Worm (Caenorhabditis elegans) whole organism, L3 larva: ENCODE data around the gene srh-167.

Source experiments
- ceh-28 ChIP-seq: fragments of 150-350 bp; optimal IDR thresholded peaks from 2 replicates; lab custom pipeline; 2014; ENCODE audit warnings: missing biosample characterization, missing genetic modification reagents, missing genetic modification characterization
- fkh-10 ChIP-seq: sonication (generic microtip); optimal IDR thresholded peaks from 2 replicates; lab custom pipeline; 2017; ENCODE audit warnings: missing biosample characterization, missing genetic modification reagents, missing genetic modification characterization
- fkh-2 ChIP-seq: fragments of 150-350 bp; optimal IDR thresholded peaks from 2 replicates; lab custom pipeline; 2014; ENCODE audit warnings: missing biosample characterization, missing genetic modification reagents, missing genetic modification characterization
- jun-1 ChIP-seq: fragments of 150-350 bp; optimal IDR thresholded peaks from 2 replicates; lab custom pipeline; 2014; ENCODE audit warnings: missing biosample characterization, missing genetic modification reagents, missing genetic modification characterization
- nhr-12 ChIP-seq: fragments of 150-350 bp; optimal IDR thresholded peaks from 2 replicates; lab custom pipeline; 2014; ENCODE audit warnings: missing biosample characterization, missing genetic modification characterization
- nhr-28 ChIP-seq: fragments of 150-350 bp; optimal IDR thresholded peaks from 2 replicates; lab custom pipeline; 2014; ENCODE audit warnings: missing biosample characterization, missing genetic modification characterization
- nhr-67 ChIP-seq: fragments of 150-350 bp; optimal IDR thresholded peaks from 2 replicates; lab custom pipeline; 2014; ENCODE audit warnings: missing biosample characterization, missing genetic modification characterization
- nhr-76 ChIP-seq: fragments of 150-350 bp; sonication (generic microtip); optimal IDR thresholded peaks from 5 replicates; lab custom pipeline; 2014; ENCODE audit warnings: missing biosample characterization, missing genetic modification characterization
- nhr-77 ChIP-seq: fragments of 150-350 bp; optimal IDR thresholded peaks from 2 replicates; lab custom pipeline; 2014; ENCODE audit warnings: missing biosample characterization, missing genetic modification characterization
- pha-4 ChIP-seq: fragments of 150-350 bp; optimal IDR thresholded peaks from 2 replicates; lab custom pipeline; 2014; ENCODE audit warnings: missing biosample characterization, missing genetic modification reagents, missing genetic modification characterization
- pqm-1 ChIP-seq: fragments of 150-350 bp; optimal IDR thresholded peaks from 2 replicates; lab custom pipeline; 2017; ENCODE audit warnings: missing biosample characterization, missing genetic modification characterization, inconsistent platforms
- unc-39 ChIP-seq: sonication (generic microtip); optimal IDR thresholded peaks from 4 replicates; lab custom pipeline; 2017; ENCODE audit warnings: missing biosample characterization, missing genetic modification characterization
- unc-62 ChIP-seq: fragments of 150-350 bp; sonication (generic microtip); optimal IDR thresholded peaks from 4 replicates; lab custom pipeline; 2014; ENCODE audit warnings: missing biosample characterization, missing genetic modification reagents, missing genetic modification characterization
- zag-1 ChIP-seq: fragments of 150-350 bp; optimal IDR thresholded peaks from 2 replicates; lab custom pipeline; 2014; ENCODE audit warnings: missing biosample characterization, missing genetic modification characterization

ce11 chrV:16315004-16315403 lies 18.5 kb upstream of the srh-167 start, which contains the start of gene str-214:
- TF ChIP-seq jun-1 (tag; lab: Kevin White, UChicago): no peak
- no peak for TF ChIP-seq unc-62
- no peak for TF ChIP-seq nhr-67
- no peak for TF ChIP-seq unc-39
- TF ChIP-seq fkh-2: no peak
- TF ChIP-seq fkh-10 (GFP tag; lab: Kevin White, UChicago): no peak
- TF ChIP-seq ceh-28 (tag; lab: Kevin White, UChicago): no peak
- no peak for TF ChIP-seq nhr-76 (tag; lab: Kevin White, UChicago)
- no peak for TF ChIP-seq zag-1 (tag; lab: Kevin White, UChicago)
- no peak for TF ChIP-seq nhr-12 (tag; lab: Kevin White, UChicago)
- no peak for TF ChIP-seq nhr-77 (tag; lab: Kevin White, UChicago)
- no peak for TF ChIP-seq pha-4 (tag; lab: Kevin White, UChicago)
- TF ChIP-seq pqm-1 (tag; lab: Kevin White, UChicago): no peak
- no peak for TF ChIP-seq nhr-28 (tag; lab: Kevin White, UChicago)
